Worm (Caenorhabditis elegans) whole organism, L4 larva: ENCODE results near the gene cht-1.

ENCODE experiments used
- F49E8.2 ChIP-seq: sonication (generic microtip); optimal IDR thresholded peaks from 2 replicates; lab custom pipeline; 2016; ENCODE audit warnings: missing compliant biosample characterization, mild to moderate bottlenecking, missing genetic modification characterization, borderline replicate concordance
- R02D3.7 ChIP-seq: fragments of 150-350 bp; sonication (generic microtip); optimal IDR thresholded peaks from 3 replicates; lab custom pipeline; 2014; ENCODE audit warnings: missing biosample characterization, missing genetic modification characterization
- T26A8.4 ChIP-seq: fragments of 200-800 bp; sonication (Bioruptor generic); IDR thresholded peaks from 2 replicates; pipeline ENCODE4 v1.3.6; 2022; ENCODE audit warnings: missing genetic modification characterization, missing compliant biosample characterization
- aly-2 ChIP-seq: sonication (generic microtip); optimal IDR thresholded peaks from 2 replicates; lab custom pipeline; 2018; ENCODE audit warnings: missing biosample characterization, missing genetic modification characterization
- ama-1 ChIP-seq: fragments of 150-350 bp; optimal IDR thresholded peaks from 2 replicates; lab custom pipeline; 2014; ENCODE audit warnings: inconsistent platforms, mixed read lengths
- ceh-28 ChIP-seq: fragments of 150-350 bp; optimal IDR thresholded peaks from 2 replicates; lab custom pipeline; 2014; ENCODE audit warnings: missing biosample characterization, missing genetic modification reagents, missing genetic modification characterization
- lsy-2 ChIP-seq, 2 experiments: fragments of 150-350 bp in 1 of 2; sonication (generic microtip) in 1 of 2; optimal IDR thresholded peaks; 2 replicates each; lab custom pipeline; 2014 to 2017; ENCODE audit warnings: missing biosample characterization in 2 of 2, missing genetic modification characterization in 2 of 2
- mep-1 ChIP-seq: fragments of 150-350 bp; sonication (generic microtip); optimal IDR thresholded peaks from 3 replicates; lab custom pipeline; 2014; ENCODE audit warnings: missing biosample characterization, missing genetic modification characterization
- saeg-2 ChIP-seq: fragments of 200-800 bp; sonication (Bioruptor generic); IDR thresholded peaks from 2 replicates; pipeline ENCODE4 v1.3.6; 2022; ENCODE audit warnings: missing genetic modification reagents, missing genetic modification characterization, missing compliant biosample characterization
- snpc-4 ChIP-seq: fragments of 150-350 bp; optimal IDR thresholded peaks from 2 replicates; lab custom pipeline; 2014; ENCODE audit warnings: missing biosample characterization, missing genetic modification characterization

DNA sequence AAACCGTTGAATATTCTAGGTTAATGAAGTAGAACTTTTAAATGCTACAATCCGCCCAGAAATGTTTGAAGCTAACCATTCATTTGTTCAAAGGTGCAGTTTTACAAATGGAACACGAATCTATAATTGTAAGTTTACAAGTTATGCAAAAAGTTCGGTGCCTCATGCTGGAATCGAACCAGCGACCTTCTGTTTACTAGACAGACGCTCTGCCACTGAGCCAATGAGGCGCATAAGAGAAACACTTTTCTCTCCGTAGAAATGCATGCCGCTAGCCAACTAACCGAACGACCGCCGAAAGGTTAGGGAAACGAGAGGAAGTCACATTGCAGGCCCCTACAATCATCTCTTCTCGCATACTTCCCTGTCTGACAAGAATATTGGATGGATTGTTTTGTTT, 28.6 kb downstream of the cht-1 start:
- TF ChIP-seq mep-1 (tag; lab: Kevin White, UChicago): peak; percentile 78
- peak; percentile 71; the same call in 1 of the 2 replicates for TF ChIP-seq saeg-2 (GFP tag; lab: Robert Waterston, UW)
- TF ChIP-seq snpc-4 (tag; lab: Kevin White, UChicago): no peak
- TF ChIP-seq aly-2: no peak
- no peak for TF ChIP-seq ama-1 (lab: Kevin White, UChicago)
- TF ChIP-seq F49E8.2 (tag; lab: Kevin White, UChicago): peak; percentile 37
- peak; percentile 90 for TF ChIP-seq T26A8.4 (GFP tag; lab: Robert Waterston, UW)
- TF ChIP-seq ceh-28 (tag; lab: Kevin White, UChicago): no peak
- peak in 1 of 2 experiments; percentile 63 for TF ChIP-seq lsy-2 (tag; optimal IDR thresholded peaks at IDR 0.05; lab: Kevin White, UChicago)
- no peak for TF ChIP-seq R02D3.7 (tag; lab: Kevin White, UChicago)
